Fruit fly (Drosophila melanogaster): ENCODE measurements around the gene elfless.

Gene elfless

dm6 chr2L:18011375-18011774 lies at the start of gene elfless:
Gene elfless, minus strand, starts transcription at chr2L:18011475.
- TF ChIP-seq tai (GFP tag; optimal IDR thresholded peaks at IDR 0.05) (no peak), CG32264 (GFP tag; optimal IDR thresholded peaks at IDR 0.05) (no peak), ey (GFP tag; optimal IDR thresholded peaks at IDR 0.05) (no peak), psq (GFP tag; optimal IDR thresholded peaks at IDR 0.05) (no peak), Hr83 (GFP tag; optimal IDR thresholded peaks at IDR 0.05; ENCODE audit: poor library complexity, severe bottlenecking) (no peak), CrebA (GFP tag; optimal IDR thresholded peaks at IDR 0.05; ENCODE audit: borderline replicate concordance) (no peak), lola (GFP tag; optimal IDR thresholded peaks at IDR 0.05) (no peak), HLH106 (tag; optimal IDR thresholded peaks at IDR 0.05) (no peak), Myc (optimal IDR thresholded peaks at IDR 0.05) (no peak), usp (GFP tag; optimal IDR thresholded peaks at IDR 0.05) (no peak), Hnf4 (GFP tag; optimal IDR thresholded peaks at IDR 0.05) (no peak), woc (GFP tag; optimal IDR thresholded peaks at IDR 0.05) (no peak), Dif (GFP tag; optimal IDR thresholded peaks at IDR 0.05; ENCODE audit: partially characterized antibody) (no peak), jim (GFP tag; optimal IDR thresholded peaks at IDR 0.05) (no peak), Jra (GFP tag; optimal IDR thresholded peaks at IDR 0.05) (no peak), foxo (GFP tag; optimal IDR thresholded peaks at IDR 0.05) (no peak), Mio (GFP tag; optimal IDR thresholded peaks at IDR 0.05) (no peak)

DNA sequence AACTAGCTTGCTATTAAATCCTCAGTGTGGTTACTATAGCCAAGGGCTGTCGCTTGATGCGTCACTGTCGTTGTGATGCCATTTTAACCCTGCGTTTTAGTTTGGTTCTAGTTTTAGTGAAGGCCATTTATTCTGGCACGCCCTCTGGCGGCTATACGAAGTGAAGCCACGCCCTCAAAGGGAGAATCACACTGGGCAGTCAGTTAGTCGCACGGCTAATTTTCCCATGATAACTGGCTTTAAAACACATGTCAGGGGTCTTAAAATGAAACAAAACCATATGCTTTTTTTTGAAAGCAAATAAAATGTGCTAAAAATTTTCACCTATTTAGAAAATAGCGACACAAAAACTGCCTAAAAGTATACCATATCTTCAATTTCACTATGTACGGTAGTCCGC lies 21.5 kb upstream of the elfless start:
- no peak for TF ChIP-seq sv (GFP tag; optimal IDR thresholded peaks at IDR 0.05)
- TF ChIP-seq Hnf4 (GFP tag; optimal IDR thresholded peaks at IDR 0.05): no peak
- no peak for TF ChIP-seq br (GFP tag; optimal IDR thresholded peaks at IDR 0.05)
- TF ChIP-seq Jra (GFP tag; optimal IDR thresholded peaks at IDR 0.05): no peak
- no peak for TF ChIP-seq fru (GFP tag; optimal IDR thresholded peaks at IDR 0.05)
- TF ChIP-seq Hr83 (GFP tag; optimal IDR thresholded peaks at IDR 0.05; ENCODE audit: poor library complexity, severe bottlenecking): no peak
- no peak for TF ChIP-seq CG32264 (GFP tag; optimal IDR thresholded peaks at IDR 0.05)
- no peak for TF ChIP-seq dsf (GFP tag; optimal IDR thresholded peaks at IDR 0.05; ENCODE audit: borderline replicate concordance)
- no peak for TF ChIP-seq Sp1 (GFP tag; optimal IDR thresholded peaks at IDR 0.05)
- no peak for TF ChIP-seq pan (optimal IDR thresholded peaks at IDR 0.05)
- no peak for TF ChIP-seq jim (GFP tag; optimal IDR thresholded peaks at IDR 0.05)
- no peak for TF ChIP-seq dmrt93B (GFP tag; optimal IDR thresholded peaks at IDR 0.05)
- TF ChIP-seq Myc (optimal IDR thresholded peaks at IDR 0.05): no peak
- no peak for TF ChIP-seq Hr78 (GFP tag; optimal IDR thresholded peaks at IDR 0.05)
- TF ChIP-seq CrebA (GFP tag; optimal IDR thresholded peaks at IDR 0.05; ENCODE audit: borderline replicate concordance): no peak
- TF ChIP-seq lola (GFP tag; optimal IDR thresholded peaks at IDR 0.05): no peak
- no peak for TF ChIP-seq tai (GFP tag; optimal IDR thresholded peaks at IDR 0.05)
- no peak for TF ChIP-seq OdsH (GFP tag; optimal IDR thresholded peaks at IDR 0.05)
- no peak for TF ChIP-seq sage (GFP tag; optimal IDR thresholded peaks at IDR 0.05)
- no peak for TF ChIP-seq Mio (GFP tag; optimal IDR thresholded peaks at IDR 0.05)

dm6 chr2L:18012168-18012567 lies 893 bp upstream of the elfless start, which contains the start of gene rdo:
Gene rdo, plus strand, starts transcription at chr2L:18012380.
- TF ChIP-seq Hr78 (GFP tag; optimal IDR thresholded peaks at IDR 0.05): no peak
- no peak for TF ChIP-seq HLH106 (tag; optimal IDR thresholded peaks at IDR 0.05)
- no peak for TF ChIP-seq woc (GFP tag; optimal IDR thresholded peaks at IDR 0.05)
- no peak for TF ChIP-seq Rel (GFP tag; optimal IDR thresholded peaks at IDR 0.05)
- TF ChIP-seq Rel (tag; optimal IDR thresholded peaks at IDR 0.05): no peak
- no peak for TF ChIP-seq h (GFP tag; optimal IDR thresholded peaks at IDR 0.05)
- TF ChIP-seq Hr83 (GFP tag; optimal IDR thresholded peaks at IDR 0.05; ENCODE audit: poor library complexity, severe bottlenecking): no peak
- no peak for TF ChIP-seq CrebA (GFP tag; optimal IDR thresholded peaks at IDR 0.05; ENCODE audit: borderline replicate concordance)
- no peak for TF ChIP-seq lola (GFP tag; optimal IDR thresholded peaks at IDR 0.05)

- no peak for TF ChIP-seq lola (GFP tag; optimal IDR thresholded peaks at IDR 0.05)
- no peak for TF ChIP-seq CG9705 (GFP tag; optimal IDR thresholded peaks at IDR 0.05)
- TF ChIP-seq dl (GFP tag; optimal IDR thresholded peaks at IDR 0.05; ENCODE audit: insufficient read depth in 1 of 2, partially characterized antibody in 2 of 2): no peak
- no peak for TF ChIP-seq sage (GFP tag; optimal IDR thresholded peaks at IDR 0.05)
- TF ChIP-seq Jra (GFP tag; optimal IDR thresholded peaks at IDR 0.05): no peak
- no peak for TF ChIP-seq br (GFP tag; optimal IDR thresholded peaks at IDR 0.05)
- TF ChIP-seq sv (GFP tag; optimal IDR thresholded peaks at IDR 0.05): no peak
- no peak for TF ChIP-seq OdsH (GFP tag; optimal IDR thresholded peaks at IDR 0.05)
- no peak for TF ChIP-seq GATAd (GFP tag; optimal IDR thresholded peaks at IDR 0.05)
- no peak for TF ChIP-seq HLH106 (tag; optimal IDR thresholded peaks at IDR 0.05)
Observed at dm6 chr2L:18009672-18010071, 1.6 kb downstream of the elfless start.
